Worm (Caenorhabditis elegans): ENCODE measurements around the gene C14C10.1.
A peak's percentile ranks its signal among the peaks of the same experiment; 100 is the strongest.

C14C10.1 gene

DNA sequence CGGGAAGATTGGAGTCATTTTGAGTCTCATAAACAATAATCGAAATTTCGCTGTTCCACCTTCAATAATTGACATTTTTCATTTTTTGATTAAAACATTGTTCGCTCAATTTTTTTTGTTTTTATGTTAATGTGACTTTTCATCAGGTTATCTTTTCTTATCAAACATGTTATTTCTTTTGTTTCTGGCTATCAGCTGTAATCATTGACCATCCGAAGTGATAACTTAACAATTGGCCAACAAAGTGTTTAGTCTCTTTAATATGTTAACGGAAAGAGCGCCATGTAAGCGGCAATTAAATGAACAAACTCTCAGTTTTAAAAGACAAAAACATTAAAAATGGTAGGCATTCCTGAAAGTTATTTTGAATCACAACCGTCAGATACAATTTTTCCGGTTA lies 45.9 kb downstream of the C14C10.1 start:
- no peak for TF ChIP-seq efl-1 (optimal IDR thresholded peaks at IDR 0.05)
- no peak for TF ChIP-seq efl-1 (GFP tag; optimal IDR thresholded peaks at IDR 0.05 in 1 of 2)
- TF ChIP-seq C16A3.4 (tag; optimal IDR thresholded peaks at IDR 0.05), result no peak
- no peak for TF ChIP-seq fkh-8 (tag; optimal IDR thresholded peaks at IDR 0.05)
- TF ChIP-seq hpl-2 (GFP tag; optimal IDR thresholded peaks at IDR 0.05), result no peak
- TF ChIP-seq lin-35 (GFP tag; optimal IDR thresholded peaks at IDR 0.05), result peak in 1 of 2 experiments; percentile 22
- no peak for TF ChIP-seq egl-13 (tag; optimal IDR thresholded peaks at IDR 0.05)
- TF ChIP-seq tlp-1 (tag; optimal IDR thresholded peaks at IDR 0.05), result no peak
- TF ChIP-seq nhr-76 (tag; optimal IDR thresholded peaks at IDR 0.05), result no peak
- TF ChIP-seq elt-2 (tag; optimal IDR thresholded peaks at IDR 0.05), result peak; percentile 85

- TF ChIP-seq ztf-4 (tag; optimal IDR thresholded peaks at IDR 0.05) (no peak), efl-1 (optimal IDR thresholded peaks at IDR 0.05) (no peak), efl-1 (GFP tag; optimal IDR thresholded peaks at IDR 0.05 in 1 of 2) (peak in 1 of 2 experiments; percentile 80), nhr-19 (GFP tag; conservative IDR thresholded peaks at IDR 0.05) (peak; percentile 49), zag-1 (tag; optimal IDR thresholded peaks at IDR 0.05) (no peak), ama-1 (optimal IDR thresholded peaks at IDR 0.05) (no peak), fos-1 (tag; optimal IDR thresholded peaks at IDR 0.05) (no peak), rnt-1 (tag; optimal IDR thresholded peaks at IDR 0.05) (peak; percentile 20)
Measured at ce11 chrV:12634746-12635145, 46.6 kb downstream of the C14C10.1 start.

- TF ChIP-seq nhr-84 (tag; optimal IDR thresholded peaks at IDR 0.05), result no peak
- TF ChIP-seq grh-1 (GFP tag; IDR thresholded peaks at IDR 0.05), result peak; percentile 87
- TF ChIP-seq lin-35 (GFP tag; optimal IDR thresholded peaks at IDR 0.05), result peak; percentile 7 to 84
- TF ChIP-seq ets-5 (GFP tag; IDR thresholded peaks at IDR 0.05), result no peak
- TF ChIP-seq irx-1 (tag; optimal IDR thresholded peaks at IDR 0.05), result peak; percentile 57
- peak; percentile 91 for TF ChIP-seq nhr-90 (tag; optimal IDR thresholded peaks at IDR 0.05; ENCODE audit: poor library complexity)
- peak in 2 of 6 experiments; percentile 93 to 99 for TF ChIP-seq elt-3 (tag; optimal IDR thresholded peaks at IDR 0.05)
- no peak for TF ChIP-seq sup-37 (GFP tag; optimal IDR thresholded peaks at IDR 0.05)
- TF ChIP-seq pax-3 (tag; optimal IDR thresholded peaks at IDR 0.05), result peak; percentile 52
- TF ChIP-seq nhr-71 (tag; optimal IDR thresholded peaks at IDR 0.05), result peak; percentile 91
- TF ChIP-seq mdl-1 (tag; optimal IDR thresholded peaks at IDR 0.05), result peak in 1 of 2 experiments; percentile 91
- TF ChIP-seq dpl-1 (GFP tag; optimal IDR thresholded peaks at IDR 0.05), result peak; percentile 31 to 51 (median 49)
- peak; percentile 66 to 69 for TF ChIP-seq lsy-2 (tag; optimal IDR thresholded peaks at IDR 0.05)
- no peak for TF ChIP-seq Y116A8C.19 (tag; optimal IDR thresholded peaks at IDR 0.05; ENCODE audit: borderline replicate concordance)
- no peak for TF ChIP-seq fos-1 (tag; optimal IDR thresholded peaks at IDR 0.05)
- no peak for TF ChIP-seq nhr-76 (tag; optimal IDR thresholded peaks at IDR 0.05)
- no peak for TF ChIP-seq snu-23 (GFP tag; optimal IDR thresholded peaks at IDR 0.05)
- TF ChIP-seq nhr-47 (tag; optimal IDR thresholded peaks at IDR 0.05), result peak; percentile 60
- TF ChIP-seq unc-30 (tag; optimal IDR thresholded peaks at IDR 0.05), result no peak
- no peak for TF ChIP-seq fkh-10 (GFP tag; optimal IDR thresholded peaks at IDR 0.05)
- peak; percentile 81 for TF ChIP-seq mep-1 (tag; optimal IDR thresholded peaks at IDR 0.05)
- TF ChIP-seq lin-15B (tag; optimal IDR thresholded peaks at IDR 0.05), result no peak
- TF ChIP-seq lin-14 (GFP tag; optimal IDR thresholded peaks at IDR 0.05), result peak; percentile 90
- no peak for TF ChIP-seq mef-2 (tag; optimal IDR thresholded peaks at IDR 0.05)
- TF ChIP-seq nhr-19 (GFP tag; conservative IDR thresholded peaks at IDR 0.05), result peak; percentile 79
- no peak for TF ChIP-seq dsc-1 (tag; optimal IDR thresholded peaks at IDR 0.05)
- peak; percentile 98 for TF ChIP-seq nhr-85 (tag)
- TF ChIP-seq unc-130 (tag; optimal IDR thresholded peaks at IDR 0.05), result peak; percentile 88
- TF ChIP-seq blmp-1 (tag; optimal IDR thresholded peaks at IDR 0.05), result peak; percentile 70
- TF ChIP-seq egl-27 (tag; optimal IDR thresholded peaks at IDR 0.05), result no peak
- TF ChIP-seq jun-1 (tag; optimal IDR thresholded peaks at IDR 0.05), result peak; percentile 13
- TF ChIP-seq ceh-8 (GFP tag; optimal IDR thresholded peaks at IDR 0.05), result no peak
- no peak for TF ChIP-seq fkh-8 (tag; optimal IDR thresholded peaks at IDR 0.05)
- no peak for TF ChIP-seq hpl-2 (GFP tag; optimal IDR thresholded peaks at IDR 0.05)
- TF ChIP-seq lin-13 (GFP tag; optimal IDR thresholded peaks at IDR 0.05), result peak; percentile 58
- peak; percentile 65 for TF ChIP-seq tbx-2 (tag; optimal IDR thresholded peaks at IDR 0.05)
- no peak for TF ChIP-seq unc-86 (tag; optimal IDR thresholded peaks at IDR 0.05)
- TF ChIP-seq mab-9 (GFP tag; IDR thresholded peaks at IDR 0.05), result no peak
- TF ChIP-seq ceh-63 (GFP tag; optimal IDR thresholded peaks at IDR 0.05), result no peak
Measured at ce11 chrV:12635218-12635617, 47.1 kb downstream of the C14C10.1 start.
